Worm (Caenorhabditis elegans) whole organism, L4 larva: ENCODE data around the gene F26G1.5.

Experiments
- D1046.2 ChIP-seq: fragments of 200-800 bp; sonication (Bioruptor generic); IDR thresholded peaks from 2 replicates; pipeline ENCODE4 v1.3.6; 2022; ENCODE audit warnings: missing genetic modification characterization, missing compliant biosample characterization
- F10B5.3 ChIP-seq: sonication (generic microtip); optimal IDR thresholded peaks from 2 replicates; lab custom pipeline; 2016; ENCODE audit warnings: mild to moderate bottlenecking, missing genetic modification characterization, missing compliant biosample characterization
- F44E2.7 ChIP-seq: fragments of 200-800 bp; sonication (Bioruptor generic); IDR thresholded peaks from 2 replicates; pipeline ENCODE4 v2.1.2; 2022; ENCODE audit warnings: missing genetic modification characterization, missing compliant biosample characterization
- F49E8.2 ChIP-seq: sonication (generic microtip); optimal IDR thresholded peaks from 2 replicates; lab custom pipeline; 2016; ENCODE audit warnings: missing compliant biosample characterization, mild to moderate bottlenecking, missing genetic modification characterization, borderline replicate concordance
- ZK337.2 ChIP-seq: fragments of 200-800 bp; sonication (Bioruptor generic); IDR thresholded peaks from 2 replicates; pipeline ENCODE4 v1.3.6; 2022; ENCODE audit warnings: missing genetic modification reagents, missing genetic modification characterization, missing compliant biosample characterization
- ZK546.5 ChIP-seq, 2 experiments: sonication (generic microtip); optimal IDR thresholded peaks; 2 replicates each; lab custom pipeline; 2017; ENCODE audit warnings: missing biosample characterization in 2 of 2, missing genetic modification characterization in 2 of 2
- aha-1 ChIP-seq: fragments of 150-350 bp; peaks from one replicate; lab custom pipeline; 2014; ENCODE audit warnings: missing biosample characterization, missing genetic modification characterization
- aly-2 ChIP-seq: sonication (generic microtip); optimal IDR thresholded peaks from 2 replicates; lab custom pipeline; 2018; ENCODE audit warnings: missing biosample characterization, missing genetic modification characterization
- arid-1 ChIP-seq: fragments of 200-800 bp; sonication (Bioruptor generic); conservative IDR thresholded peaks from 2 replicates; pipeline ENCODE4 v1.3.6; 2022; ENCODE audit warnings: missing genetic modification reagents, missing genetic modification characterization, missing compliant biosample characterization
- attf-4 ChIP-seq: sonication (generic microtip); optimal IDR thresholded peaks from 3 replicates; lab custom pipeline; 2017; ENCODE audit warnings: missing biosample characterization, missing genetic modification characterization
- ceh-20 ChIP-seq: fragments of 200-800 bp; sonication (Bioruptor generic); IDR thresholded peaks from 2 replicates; pipeline ENCODE4 v1.3.6; 2022; ENCODE audit warnings: missing genetic modification reagents, missing genetic modification characterization, missing compliant biosample characterization
- ceh-44 ChIP-seq: fragments of 200-800 bp; sonication (Bioruptor generic); IDR thresholded peaks from 2 replicates; pipeline ENCODE4 v1.3.6; 2022; ENCODE audit warnings: missing genetic modification reagents, missing genetic modification characterization, missing compliant biosample characterization
- ceh-62 ChIP-seq: sonication (generic microtip); optimal IDR thresholded peaks from 2 replicates; lab custom pipeline; 2017; ENCODE audit warnings: missing biosample characterization, missing genetic modification characterization
- cey-2 ChIP-seq: sonication (generic microtip); optimal IDR thresholded peaks from 3 replicates; lab custom pipeline; 2017; ENCODE audit warnings: missing genetic modification characterization, mild to moderate bottlenecking, missing compliant biosample characterization, antibody characterized with exemption, borderline replicate concordance; ENCODE audit not compliant: insufficient read depth
- daf-16 ChIP-seq, 3 experiments: sonication (generic microtip); optimal IDR thresholded peaks; 2 replicates each; lab custom pipeline; 2016 to 2017; ENCODE audit warnings: missing genetic modification characterization in 3 of 3, missing genetic modification reagents in 3 of 3, mild to moderate bottlenecking in 2 of 3, missing compliant biosample characterization in 2 of 3, missing biosample characterization in 1 of 3, moderate library complexity in 1 of 3
- daf-19 ChIP-seq: fragments of 200-800 bp; sonication (Bioruptor generic); conservative IDR thresholded peaks from 2 replicates; pipeline ENCODE4 v1.3.6; 2022; ENCODE audit warnings: missing genetic modification characterization, missing compliant biosample characterization
- daf-8 ChIP-seq: fragments of 200-800 bp; sonication (Bioruptor generic); IDR thresholded peaks from 2 replicates; pipeline ENCODE4 v1.3.6; 2022; ENCODE audit warnings: missing genetic modification characterization, missing compliant biosample characterization
- dpl-1 ChIP-seq: fragments of 150-350 bp; optimal IDR thresholded peaks from 2 replicates; lab custom pipeline; 2014; ENCODE audit warnings: missing biosample characterization, missing genetic modification reagents, missing genetic modification characterization
- egl-27 ChIP-seq: sonication (generic microtip); optimal IDR thresholded peaks from 3 replicates; lab custom pipeline; 2017; ENCODE audit warnings: missing biosample characterization, missing genetic modification reagents, missing genetic modification characterization
- egl-43 ChIP-seq: fragments of 200-800 bp; sonication (Bioruptor generic); IDR thresholded peaks from 2 replicates; pipeline ENCODE4 v1.3.6; 2022; ENCODE audit warnings: missing genetic modification reagents, missing genetic modification characterization, missing compliant biosample characterization
- fkh-10 ChIP-seq: fragments of 150-350 bp; optimal IDR thresholded peaks from 2 replicates; lab custom pipeline; 2014; ENCODE audit warnings: missing biosample characterization, missing genetic modification reagents, missing genetic modification characterization
- hif-1 ChIP-seq, 2 experiments: sonication (generic microtip); optimal IDR thresholded peaks; 2 replicates each; lab custom pipeline; 2016 to 2017; ENCODE audit warnings: missing compliant biosample characterization in 2 of 2, missing genetic modification characterization in 2 of 2, missing genetic modification reagents in 2 of 2, missing genotype in 2 of 2, mild to moderate bottlenecking in 1 of 2
- hmg-1.1 ChIP-seq: fragments of 200-800 bp; sonication (Bioruptor generic); IDR thresholded peaks from 2 replicates; pipeline ENCODE4 v1.3.6; 2022; ENCODE audit warnings: missing genetic modification reagents, missing genetic modification characterization, missing compliant biosample characterization
- jun-1 ChIP-seq: fragments of 150-350 bp; optimal IDR thresholded peaks from 2 replicates; lab custom pipeline; 2014; ENCODE audit warnings: missing biosample characterization, missing genetic modification reagents, missing genetic modification characterization
- lim-7 ChIP-seq: fragments of 200-800 bp; sonication (Bioruptor generic); IDR thresholded peaks from 2 replicates; pipeline ENCODE4 v1.3.6; 2022; ENCODE audit warnings: missing genetic modification characterization, missing compliant biosample characterization
- lin-1 ChIP-seq: fragments of 200-800 bp; sonication (Bioruptor generic); IDR thresholded peaks from 2 replicates; pipeline ENCODE4 v1.3.6; 2022; ENCODE audit warnings: missing genetic modification reagents, missing genetic modification characterization, missing compliant biosample characterization
- lin-13 ChIP-seq: fragments of 150-350 bp; optimal IDR thresholded peaks from 2 replicates; lab custom pipeline; 2014; ENCODE audit warnings: missing biosample characterization, missing genetic modification reagents, missing genetic modification characterization
- lin-29 ChIP-seq: fragments of 200-800 bp; sonication (Bioruptor generic); IDR thresholded peaks from 2 replicates; pipeline ENCODE4 v1.3.6; 2022; ENCODE audit warnings: missing genetic modification reagents, missing genetic modification characterization, missing compliant biosample characterization
- lin-38 ChIP-seq: fragments of 200-800 bp; sonication (Bioruptor generic); IDR thresholded peaks from 2 replicates; pipeline ENCODE4 v1.3.6; 2022; ENCODE audit warnings: missing genetic modification reagents, missing genetic modification characterization, missing compliant biosample characterization
- madf-5 ChIP-seq, 2 experiments: fragments of 200-800 bp; sonication (Bioruptor generic); IDR thresholded peaks; 2 replicates each; pipeline ENCODE4 v1.3.6; 2022; ENCODE audit warnings: missing compliant biosample characterization in 2 of 2, missing genetic modification characterization in 2 of 2
- mdt-29 ChIP-seq: fragments of 200-800 bp; sonication (Bioruptor generic); IDR thresholded peaks from 2 replicates; pipeline ENCODE4 v1.3.6; 2022; ENCODE audit warnings: missing genetic modification reagents, missing genetic modification characterization, missing compliant biosample characterization
- mep-1 ChIP-seq: fragments of 150-350 bp; sonication (generic microtip); optimal IDR thresholded peaks from 3 replicates; lab custom pipeline; 2014; ENCODE audit warnings: missing biosample characterization, missing genetic modification characterization
- mxl-3 ChIP-seq: fragments of 200-800 bp; sonication (Bioruptor generic); optimal IDR thresholded peaks from 2 replicates; lab custom pipeline; 2018; ENCODE audit warnings: mild to moderate bottlenecking, missing genetic modification characterization, missing compliant biosample characterization
- nhr-11 ChIP-seq: fragments of 150-350 bp; optimal IDR thresholded peaks from 2 replicates; lab custom pipeline; 2014; ENCODE audit warnings: missing biosample characterization, missing genetic modification characterization
- nhr-111 ChIP-seq: fragments of 200-800 bp; sonication (Bioruptor generic); optimal IDR thresholded peaks from 2 replicates; lab custom pipeline; 2018; ENCODE audit warnings: mild to moderate bottlenecking, missing genetic modification characterization, missing compliant biosample characterization
- nhr-42 ChIP-seq: fragments of 200-800 bp; sonication (Bioruptor generic); IDR thresholded peaks from 2 replicates; pipeline ENCODE4 v1.3.6; 2022; ENCODE audit warnings: missing genetic modification characterization, missing compliant biosample characterization
- nhr-76 ChIP-seq: fragments of 150-350 bp; optimal IDR thresholded peaks from 2 replicates; lab custom pipeline; 2014; ENCODE audit warnings: missing biosample characterization, missing genetic modification characterization
- pha-4 ChIP-seq, 2 experiments: fragments of 150-350 bp in 1 of 2; fragments of 200-800 bp in 1 of 2; sonication (Bioruptor generic) in 1 of 2; IDR thresholded peaks in 1 of 2; optimal IDR thresholded peaks in 1 of 2; 2 replicates each; pipeline versions ENCODE4 v1.3.6 to Lab custom; 2014 to 2022; ENCODE audit warnings: missing genetic modification characterization in 2 of 2, missing genetic modification reagents in 2 of 2, missing biosample characterization in 1 of 2, missing compliant biosample characterization in 1 of 2
- saeg-2 ChIP-seq: fragments of 200-800 bp; sonication (Bioruptor generic); IDR thresholded peaks from 2 replicates; pipeline ENCODE4 v1.3.6; 2022; ENCODE audit warnings: missing genetic modification reagents, missing genetic modification characterization, missing compliant biosample characterization
- set-16 ChIP-seq: fragments of 200-800 bp; sonication (Bioruptor generic); IDR thresholded peaks from 2 replicates; pipeline ENCODE4 v1.3.6; 2022; ENCODE audit warnings: missing genetic modification reagents, missing genetic modification characterization, missing compliant biosample characterization
- skn-1 ChIP-seq: fragments of 150-350 bp; optimal IDR thresholded peaks from 2 replicates; lab custom pipeline; 2014; ENCODE audit warnings: missing biosample characterization, missing genetic modification characterization
- spr-1 ChIP-seq: sonication (generic microtip); optimal IDR thresholded peaks from 2 replicates; lab custom pipeline; 2016; ENCODE audit warnings: mild to moderate bottlenecking, missing genetic modification characterization, missing compliant biosample characterization
- tra-1 ChIP-seq: fragments of 200-800 bp; sonication (Bioruptor generic); IDR thresholded peaks from 2 replicates; pipeline ENCODE4 v1.3.6; 2022; ENCODE audit warnings: missing genetic modification reagents, missing genetic modification characterization, missing compliant biosample characterization
- unc-130 ChIP-seq: sonication (generic microtip); optimal IDR thresholded peaks from 2 replicates; lab custom pipeline; 2016; ENCODE audit warnings: missing genetic modification reagents, missing genetic modification characterization, missing compliant biosample characterization
- unc-39 ChIP-seq: sonication (generic microtip); optimal IDR thresholded peaks from 2 replicates; lab custom pipeline; 2017; ENCODE audit warnings: missing biosample characterization, missing genetic modification characterization
- unc-62 ChIP-seq, 3 experiments: fragments of 150-350 bp in 1 of 3; sonication (generic microtip); optimal IDR thresholded peaks in 2 of 3; peaks in 1 of 3; 1 replicate in 1 of 3; 2 replicates in 2 of 3; lab custom pipeline; 2014 to 2017; ENCODE audit warnings: missing biosample characterization in 3 of 3, missing genetic modification characterization in 3 of 3, missing genetic modification reagents in 3 of 3, missing genotype in 1 of 3
- zfp-3 ChIP-seq: fragments of 200-800 bp; sonication (Bioruptor generic); conservative IDR thresholded peaks from 2 replicates; pipeline ENCODE4 v1.3.6; 2022; ENCODE audit warnings: missing genetic modification reagents, missing genetic modification characterization, missing compliant biosample characterization
- zip-11 ChIP-seq: fragments of 200-800 bp; sonication (Bioruptor generic); IDR thresholded peaks from 2 replicates; pipeline ENCODE4 v1.3.6; 2022; ENCODE audit warnings: missing genetic modification characterization, missing compliant biosample characterization
- zip-2 ChIP-seq: fragments of 150-350 bp; optimal IDR thresholded peaks from 2 replicates; lab custom pipeline; 2014; ENCODE audit warnings: missing biosample characterization, missing genetic modification characterization
- ztf-11 ChIP-seq: fragments of 150-350 bp; optimal IDR thresholded peaks from 2 replicates; lab custom pipeline; 2014; ENCODE audit warnings: missing biosample characterization, missing genetic modification characterization
- ztf-7 ChIP-seq: fragments of 150-350 bp; optimal IDR thresholded peaks from 2 replicates; lab custom pipeline; 2014; ENCODE audit warnings: missing biosample characterization, missing genetic modification characterization

F26G1.5 gene

ce11 chrII:4791272-4791671 lies 20.1 kb upstream of the F26G1.5 start, which contains the start of gene F26G1.1 (continued):
- TF ChIP-seq daf-8 (GFP tag; lab: Robert Waterston, UW) (no peak), skn-1 (tag; lab: Kevin White, UChicago) (no peak), unc-130 (GFP tag; lab: Kevin White, UChicago) (peak; percentile 90), saeg-2 (GFP tag; lab: Robert Waterston, UW) (no peak), D1046.2 (no peak), dpl-1 (GFP tag; lab: Kevin White, UChicago) (peak; percentile 92), lin-1 (GFP tag; lab: Robert Waterston, UW) (no peak), ceh-62 (tag; lab: Kevin White, UChicago) (no peak), daf-16 (GFP tag; optimal IDR thresholded peaks at IDR 0.05; lab: Kevin White, UChicago) (no peak), daf-16 (tag; optimal IDR thresholded peaks at IDR 0.05; lab: Kevin White, UChicago) (no peak), cey-2 (tag; lab: Kevin White, UChicago) (no peak), ZK337.2 (GFP tag; lab: Robert Waterston, UW) (peak; percentile 91), F44E2.7 (no peak), lin-29 (no peak), hif-1 (tag; optimal IDR thresholded peaks at IDR 0.05; lab: Kevin White, UChicago) (peak in 1 of 2 experiments; percentile 87), nhr-76 (no peak), ceh-20 (GFP tag; lab: Robert Waterston, UW) (no peak), aly-2 (no peak), egl-43 (GFP tag; lab: Robert Waterston, UW) (no peak), jun-1 (tag; lab: Kevin White, UChicago) (no peak), daf-19 (GFP tag; lab: Robert Waterston, UW) (no peak), mxl-3 (GFP tag; lab: Kevin White, UChicago) (no peak), ZK546.5 (tag; optimal IDR thresholded peaks at IDR 0.05; lab: Kevin White, UChicago) (no peak), spr-1 (tag; lab: Kevin White, UChicago) (peak; percentile 63), zfp-3 (GFP tag; lab: Robert Waterston, UW) (no peak), unc-39 (tag; lab: Kevin White, UChicago) (no peak), aha-1 (tag; lab: Kevin White, UChicago) (peak; percentile 38), lin-13 (GFP tag; lab: Kevin White, UChicago) (no peak), nhr-11 (tag; lab: Kevin White, UChicago) (no peak), nhr-42 (GFP tag; lab: Robert Waterston, UW) (no peak), ceh-44 (GFP tag; lab: Robert Waterston, UW) (peak; percentile 48; the same call in 1 of the 2 replicates), hmg-1.1 (no peak), lin-38 (GFP tag; lab: Robert Waterston, UW) (peak; percentile 68), ztf-7 (no peak), egl-27 (tag; lab: Kevin White, UChicago) (no peak), unc-62 (GFP tag; optimal IDR thresholded peaks at IDR 0.05 in 1 of 2; lab: Kevin White, UChicago) (no peak), unc-62 (tag; optimal IDR thresholded peaks at IDR 0.05; lab: Kevin White, UChicago) (no peak), F10B5.3 (tag; lab: Kevin White, UChicago) (no peak), ztf-11 (tag; lab: Kevin White, UChicago) (no peak), attf-4 (tag; lab: Kevin White, UChicago) (no peak), mdt-29 (GFP tag; lab: Robert Waterston, UW) (no peak), mep-1 (no peak), fkh-10 (no peak), set-16 (GFP tag; lab: Robert Waterston, UW) (no peak), tra-1 (GFP tag; lab: Robert Waterston, UW) (no peak), arid-1 (GFP tag; lab: Robert Waterston, UW) (no peak), pha-4 (GFP tag; IDR thresholded peaks at IDR 0.05; lab: Robert Waterston, UW) (no peak), pha-4 (tag; optimal IDR thresholded peaks at IDR 0.05; lab: Kevin White, UChicago) (no peak), lim-7 (GFP tag; lab: Robert Waterston, UW) (no peak), F49E8.2 (peak; percentile 33), zip-2 (tag; lab: Kevin White, UChicago) (no peak), madf-5 (GFP tag; IDR thresholded peaks at IDR 0.05; lab: Robert Waterston, UW) (no peak), nhr-111 (GFP tag; lab: Kevin White, UChicago) (no peak), zip-11 (no peak)
